Fruit fly (Drosophila melanogaster): Measurements from ENCODE around the gene CG11327.

Gene CG11327

dm6 chr2L:6673211-6674012, 13.1 kb downstream of the CG11327 start, which contains the start of gene Spn27A (continued):
- TF ChIP-seq Myb (GFP tag; optimal IDR thresholded peaks at IDR 0.05) (peak; percentile 79), CG3726 (GFP tag; IDR thresholded peaks at IDR 0.05) (no peak; the same call in 2 of the 3 replicates), CG10654 (GFP tag; optimal IDR thresholded peaks at IDR 0.05) (peak; percentile 43), shn (GFP tag; optimal IDR thresholded peaks at IDR 0.05) (no peak), sd (tag; optimal IDR thresholded peaks at IDR 0.05) (no peak), CG12071 (GFP tag; optimal IDR thresholded peaks at IDR 0.05) (no peak), sens-2 (GFP tag; IDR thresholded peaks at IDR 0.05) (peak; percentile 7; the same call in 1 of the 2 replicates), hkb (optimal IDR thresholded peaks at IDR 0.05) (no peak), hkb (GFP tag; IDR thresholded peaks at IDR 0.05) (peak; percentile 50; the same call in 1 of the 2 replicates), MBD-R2 (GFP tag; IDR thresholded peaks at IDR 0.05) (peak; percentile 97), CG4282 (GFP tag; optimal IDR thresholded peaks at IDR 0.05) (no peak), Ets97D (GFP tag; optimal IDR thresholded peaks at IDR 0.05) (peak; percentile 65), CG8478 (optimal IDR thresholded peaks at IDR 0.05) (no peak), CG10274 (GFP tag; optimal IDR thresholded peaks at IDR 0.05) (no peak), h (optimal IDR thresholded peaks at IDR 0.05) (no peak), CG16863 (GFP tag; optimal IDR thresholded peaks at IDR 0.05) (peak; percentile 52), CG17568 (GFP tag; optimal IDR thresholded peaks at IDR 0.05) (peak; percentile 25), lilli (GFP tag; optimal IDR thresholded peaks at IDR 0.05) (peak; percentile 71), oc (tag; optimal IDR thresholded peaks at IDR 0.05) (peak; percentile 66), kay (GFP tag; optimal IDR thresholded peaks at IDR 0.05) (peak; percentile 53), klu (GFP tag; IDR thresholded peaks at IDR 0.05) (no peak), CG9437 (GFP tag; optimal IDR thresholded peaks at IDR 0.05) (peak; percentile 56), NK7.1 (GFP tag; optimal IDR thresholded peaks at IDR 0.05) (peak; percentile 42), NC2α (GFP tag; optimal IDR thresholded peaks at IDR 0.05) (peak; percentile 51), lbe (GFP tag; optimal IDR thresholded peaks at IDR 0.05) (peak; percentile 31), H2.0 (GFP tag; IDR thresholded peaks at IDR 0.05) (no peak), nom (GFP tag; optimal IDR thresholded peaks at IDR 0.05) (peak; percentile 86), E2f1 (GFP tag; IDR thresholded peaks at IDR 0.05) (0 out of 2 replicates have a peak, but pooled peaks have one; percentile 34), ERR (GFP tag; optimal IDR thresholded peaks at IDR 0.05) (peak; percentile 19), jigr1 (GFP tag; IDR thresholded peaks at IDR 0.05) (no peak), Drgx (GFP tag; IDR thresholded peaks at IDR 0.05) (peak; percentile 65), nmo (GFP tag; optimal IDR thresholded peaks at IDR 0.05) (peak; percentile 77), ken (GFP tag; IDR thresholded peaks at IDR 0.05) (peak; percentile 50; the same call in 2 of the 3 replicates), Gug (GFP tag; IDR thresholded peaks at IDR 0.05) (0 out of 4 replicates have a peak, but pooled peaks have one; percentile 9), bbx (GFP tag; IDR thresholded peaks at IDR 0.05; ENCODE audit: partially characterized antibody) (0 out of 2 replicates have a peak, but pooled peaks have one; percentile 25), CG4404 (GFP tag; IDR thresholded peaks at IDR 0.05) (no peak), Gsc (GFP tag; IDR thresholded peaks at IDR 0.05) (no peak), Neu2 (GFP tag; optimal IDR thresholded peaks at IDR 0.05; ENCODE audit: borderline replicate concordance) (no peak), amos (GFP tag; IDR thresholded peaks at IDR 0.05; ENCODE audit: partially characterized antibody) (peak; percentile 45; the same call in 1 of the 2 replicates), Bteb2 (GFP tag; optimal IDR thresholded peaks at IDR 0.05) (peak; percentile 10), Atf3 (GFP tag; optimal IDR thresholded peaks at IDR 0.05) (peak; percentile 50), CG12236 (GFP tag; optimal IDR thresholded peaks at IDR 0.05) (no peak), Bdp1 (GFP tag; optimal IDR thresholded peaks at IDR 0.05) (peak; percentile 27), slbo (GFP tag; IDR thresholded peaks at IDR 0.05) (peak; percentile 38; the same call in 1 of the 2 replicates), Rx (GFP tag; IDR thresholded peaks at IDR 0.05) (no peak), ssp (GFP tag; IDR thresholded peaks at IDR 0.05) (peak; percentile 20; the same call in 1 of the 2 replicates), fd3F (GFP tag; optimal IDR thresholded peaks at IDR 0.05) (peak; percentile 27), cato (GFP tag; optimal IDR thresholded peaks at IDR 0.05; ENCODE audit: borderline replicate concordance) (no peak), stc (GFP tag; IDR thresholded peaks at IDR 0.05) (0 out of 2 replicates have a peak, but pooled peaks have one; percentile 41), Rfx (GFP tag; IDR thresholded peaks at IDR 0.05) (peak; percentile 25; the same call in 1 of the 2 replicates), wor (GFP tag; IDR thresholded peaks at IDR 0.05) (no peak; the same call in 1 of the 2 replicates)

All from whole organism, embryonic.